Fruit fly (Drosophila melanogaster) whole organism, embryonic: Measurements from ENCODE around the gene CG4270.

Source experiments
- BtbVII ChIP-seq: fragments of 200-800 bp; sonication (Bioruptor generic); optimal IDR thresholded peaks from 3 replicates; lab custom pipeline; 2017; ENCODE audit warnings: missing biosample characterization, mild to moderate bottlenecking, missing genetic modification characterization
- CG10267 ChIP-seq: fragments of 200-800 bp; sonication (Bioruptor generic); optimal IDR thresholded peaks from 2 replicates; lab custom pipeline; 2018; ENCODE audit warnings: missing biosample characterization, mild to moderate bottlenecking, missing genetic modification characterization, moderate library complexity
- CG10654 ChIP-seq: fragments of 200-800 bp; sonication (Bioruptor generic); optimal IDR thresholded peaks from 2 replicates; lab custom pipeline; 2016; ENCODE audit warnings: missing biosample characterization, missing genetic modification characterization
- CG11247 ChIP-seq: fragments of 200-800 bp; sonication (Bioruptor generic); IDR thresholded peaks from 2 replicates; pipeline ENCODE4 v1.3.6; 2022; ENCODE audit warnings: missing biosample characterization, missing genetic modification characterization
- CG11456 ChIP-seq: fragments of 200-800 bp; sonication (Bioruptor generic); IDR thresholded peaks from 3 replicates; pipeline ENCODE4 v1.3.6; 2022; ENCODE audit warnings: missing biosample characterization, missing genetic modification characterization
- CG12659 ChIP-seq: fragments of 200-800 bp; sonication (Bioruptor generic); optimal IDR thresholded peaks from 3 replicates; lab custom pipeline; 2017; ENCODE audit warnings: mild to moderate bottlenecking, missing biosample characterization, missing genetic modification reagents, missing genetic modification characterization
- CG13296 ChIP-seq: fragments of 200-800 bp; sonication (Bioruptor generic); optimal IDR thresholded peaks from 3 replicates; lab custom pipeline; 2018; ENCODE audit warnings: missing biosample characterization, mild to moderate bottlenecking, missing genetic modification characterization
- CG13424 ChIP-seq: fragments of 200-800 bp; sonication (Bioruptor generic); optimal IDR thresholded peaks from 2 replicates; lab custom pipeline; 2019; ENCODE audit warnings: missing biosample characterization, mild to moderate bottlenecking, missing genetic modification characterization, moderate library complexity
- CG15514 ChIP-seq: fragments of 200-800 bp; sonication (Bioruptor generic); optimal IDR thresholded peaks from 3 replicates; lab custom pipeline; 2017; ENCODE audit warnings: missing biosample characterization, missing genetic modification characterization, mild to moderate bottlenecking, moderate library complexity, missing genetic modification reagents
- CG17328 ChIP-seq: fragments of 200-800 bp; sonication (Bioruptor generic); IDR thresholded peaks from 2 replicates; pipeline ENCODE4 v1.3.6; 2022; ENCODE audit warnings: missing biosample characterization, missing genetic modification characterization
- CG17359 ChIP-seq: fragments of 200-800 bp; sonication (Bioruptor generic); optimal IDR thresholded peaks from 3 replicates; lab custom pipeline; 2018; ENCODE audit warnings: missing biosample characterization, mild to moderate bottlenecking, missing genetic modification characterization, moderate library complexity
- CG17612 ChIP-seq: fragments of 200-800 bp; sonication (Bioruptor generic); IDR thresholded peaks from 2 replicates; pipeline ENCODE4 v1.3.6; 2022; ENCODE audit warnings: missing biosample characterization, missing genetic modification characterization
- CG1832 ChIP-seq: fragments of 200-800 bp; sonication (Bioruptor generic); optimal IDR thresholded peaks from 2 replicates; lab custom pipeline; 2017; ENCODE audit warnings: missing biosample characterization, mild to moderate bottlenecking, missing genetic modification characterization, inconsistent platforms
- CG2116 ChIP-seq: fragments of 200-800 bp; sonication (Bioruptor generic); optimal IDR thresholded peaks from 3 replicates; lab custom pipeline; 2018; ENCODE audit warnings: missing biosample characterization, mild to moderate bottlenecking, missing genetic modification characterization
- CG2712 ChIP-seq: fragments of 200-800 bp; optimal IDR thresholded peaks from 3 replicates; lab custom pipeline; 2019; ENCODE audit warnings: missing biosample characterization, mild to moderate bottlenecking, missing genetic modification characterization, moderate library complexity
- CG32772 ChIP-seq: fragments of 200-800 bp; sonication (Bioruptor generic); IDR thresholded peaks from 2 replicates; pipeline ENCODE4 v1.3.6; 2022; ENCODE audit warnings: missing biosample characterization, missing genetic modification characterization
- CG33557 ChIP-seq: fragments of 200-800 bp; sonication (Bioruptor generic); optimal IDR thresholded peaks from 2 replicates; lab custom pipeline; 2019; ENCODE audit warnings: missing biosample characterization, mild to moderate bottlenecking, missing genetic modification characterization, moderate library complexity
- CG34422 ChIP-seq: fragments of 200-800 bp; sonication (Bioruptor generic); IDR thresholded peaks from 3 replicates; pipeline ENCODE4 v1.3.6; 2022; ENCODE audit warnings: missing biosample characterization, missing genetic modification characterization
- CG3726 ChIP-seq: fragments of 200-800 bp; sonication (Bioruptor generic); IDR thresholded peaks from 3 replicates; pipeline ENCODE4, ENCODE4 v1.3.6; 2022; ENCODE audit warnings: missing biosample characterization, missing genetic modification characterization
- CG3838 ChIP-seq: fragments of 200-800 bp; sonication (Bioruptor generic); optimal IDR thresholded peaks from 3 replicates; lab custom pipeline; 2016; ENCODE audit warnings: missing biosample characterization, missing genetic modification characterization
- CG7271 ChIP-seq: fragments of 200-800 bp; sonication (Bioruptor generic); optimal IDR thresholded peaks from 2 replicates; lab custom pipeline; 2018; ENCODE audit warnings: missing biosample characterization, mild to moderate bottlenecking, missing genetic modification characterization, moderate library complexity
- CG7928 ChIP-seq: fragments of 200-800 bp; sonication (Bioruptor generic); optimal IDR thresholded peaks from 2 replicates; lab custom pipeline; 2017; ENCODE audit warnings: missing biosample characterization, mild to moderate bottlenecking, missing genetic modification characterization
- CG8478 ChIP-seq: fragments of >200 bp; optimal IDR thresholded peaks from 2 replicates; lab custom pipeline; 2018
- CG8944 ChIP-seq: fragments of 200-800 bp; sonication (Bioruptor generic); optimal IDR thresholded peaks from 3 replicates; lab custom pipeline; 2016; ENCODE audit warnings: missing biosample characterization, missing genetic modification characterization
- CkIIα-i1 ChIP-seq: fragments of 200-800 bp; sonication (Bioruptor generic); IDR thresholded peaks from 2 replicates; pipeline ENCODE4 v1.3.6; 2022; ENCODE audit warnings: missing biosample characterization, missing genetic modification characterization
- Dbx ChIP-seq: fragments of 200-800 bp; sonication (Bioruptor generic); IDR thresholded peaks from 3 replicates; pipeline ENCODE4 v1.3.6; 2022; ENCODE audit warnings: missing biosample characterization, missing genetic modification characterization
- E2f1 ChIP-seq: fragments of 200-800 bp; sonication (Bioruptor generic); IDR thresholded peaks from 2 replicates; pipeline ENCODE4 v1.3.6; 2022; ENCODE audit warnings: missing biosample characterization, missing genetic modification characterization
- H2.0 ChIP-seq: fragments of 200-800 bp; sonication (Bioruptor generic); IDR thresholded peaks from 2 replicates; pipeline ENCODE4 v1.3.6; 2022; ENCODE audit warnings: missing biosample characterization, missing genetic modification characterization
- HLH3B ChIP-seq: fragments of 200-800 bp; sonication (Bioruptor generic); IDR thresholded peaks from 2 replicates; pipeline ENCODE4 v1.3.6; 2022; ENCODE audit warnings: missing biosample characterization, missing genetic modification characterization
- HmgZ ChIP-seq: fragments of 200-800 bp; sonication (Bioruptor generic); optimal IDR thresholded peaks from 2 replicates; lab custom pipeline; 2018; ENCODE audit warnings: missing biosample characterization, mild to moderate bottlenecking, missing genetic modification characterization
- Hsf ChIP-seq: fragments of 200-800 bp; sonication (Bioruptor generic); optimal IDR thresholded peaks from 3 replicates; lab custom pipeline; 2016; ENCODE audit warnings: missing biosample characterization, missing genetic modification characterization
- MESR4 ChIP-seq: fragments of 200-800 bp; sonication (Bioruptor generic); optimal IDR thresholded peaks from 2 replicates; lab custom pipeline; 2018; ENCODE audit warnings: missing biosample characterization, mild to moderate bottlenecking, missing genetic modification characterization, moderate library complexity
- Mes4 ChIP-seq: fragments of 200-800 bp; sonication (Bioruptor generic); optimal IDR thresholded peaks from 2 replicates; lab custom pipeline; 2016; ENCODE audit warnings: missing biosample characterization, missing genetic modification characterization
- Myb ChIP-seq: fragments of 200-800 bp; sonication (Bioruptor generic); optimal IDR thresholded peaks from 2 replicates; lab custom pipeline; 2016; ENCODE audit warnings: missing biosample characterization, missing genetic modification characterization
- Pdp1 ChIP-seq, 2 experiments: fragments of 200-800 bp; sonication (Bioruptor generic); optimal IDR thresholded peaks; 3 replicates each; lab custom pipeline; 2016; ENCODE audit warnings: missing biosample characterization in 2 of 2, missing genetic modification characterization in 2 of 2, mild to moderate bottlenecking in 1 of 2, moderate library complexity in 1 of 2
- Scr ChIP-seq: fragments of 200-800 bp; sonication (Bioruptor generic); IDR thresholded peaks from 2 replicates; pipeline ENCODE4 v1.3.6; 2022; ENCODE audit warnings: missing biosample characterization, missing genetic modification characterization; ENCODE audit not compliant: partially characterized antibody
- corto ChIP-seq: fragments of 200-800 bp; sonication (Bioruptor generic); optimal IDR thresholded peaks from 2 replicates; lab custom pipeline; 2016; ENCODE audit warnings: missing biosample characterization, mild to moderate bottlenecking, missing genetic modification characterization, moderate library complexity
- dimm ChIP-seq: fragments of 200-800 bp; sonication (Bioruptor generic); IDR thresholded peaks from 2 replicates; pipeline ENCODE4 v1.3.6; 2022; ENCODE audit warnings: missing biosample characterization, missing genetic modification characterization
- dm ChIP-seq: fragments of 200-800 bp; sonication (Bioruptor generic); optimal IDR thresholded peaks from 3 replicates; lab custom pipeline; 2016; ENCODE audit warnings: missing biosample characterization, missing genetic modification characterization
- gsb ChIP-seq: fragments of 200-800 bp; sonication (Bioruptor generic); IDR thresholded peaks from 2 replicates; pipeline ENCODE4 v1.3.6; 2022; ENCODE audit warnings: missing biosample characterization, missing genetic modification characterization
- kah ChIP-seq: fragments of 200-800 bp; sonication (Bioruptor generic); optimal IDR thresholded peaks from 2 replicates; lab custom pipeline; 2018; ENCODE audit warnings: missing biosample characterization, mild to moderate bottlenecking, missing genetic modification characterization
- klu ChIP-seq: fragments of 200-800 bp; sonication (Bioruptor generic); IDR thresholded peaks from 2 replicates; pipeline ENCODE4 v1.3.6; 2022; ENCODE audit warnings: missing biosample characterization, missing genetic modification characterization
- lola ChIP-seq, 3 experiments: fragments of >200 bp in 2 of 3; fragments of 200-800 bp in 1 of 3; sonication (Bioruptor generic) in 1 of 3; optimal IDR thresholded peaks; 2 replicates each; lab custom pipeline; 2017 to 2019; ENCODE audit warnings: missing biosample characterization in 3 of 3, missing genetic modification characterization in 3 of 3, mild to moderate bottlenecking in 1 of 3, moderate library complexity in 1 of 3
- lov ChIP-seq, 2 experiments: fragments of 200-800 bp in 1 of 2; fragments of >200 bp in 1 of 2; sonication (Bioruptor generic) in 1 of 2; IDR thresholded peaks in 1 of 2; optimal IDR thresholded peaks in 1 of 2; 2 replicates in 1 of 2; 3 replicates in 1 of 2; pipeline versions ENCODE4 v1.3.6 to Lab custom; 2017 to 2022; ENCODE audit warnings: missing biosample characterization in 1 of 2, missing genetic modification characterization in 1 of 2
- nerfin-1 ChIP-seq: fragments of 200-800 bp; sonication (Bioruptor generic); optimal IDR thresholded peaks from 3 replicates; lab custom pipeline; 2019; ENCODE audit warnings: missing biosample characterization, mild to moderate bottlenecking, missing genetic modification characterization, moderate library complexity
- ranshi ChIP-seq: fragments of 200-800 bp; sonication (Bioruptor generic); IDR thresholded peaks from 2 replicates; pipeline ENCODE4 v1.3.6; 2022; ENCODE audit warnings: missing biosample characterization, missing genetic modification characterization
- scrt ChIP-seq: fragments of 200-800 bp; sonication (Bioruptor generic); optimal IDR thresholded peaks from 2 replicates; lab custom pipeline; 2018; ENCODE audit warnings: missing biosample characterization, mild to moderate bottlenecking, missing genetic modification characterization, moderate library complexity
- wdn ChIP-seq: fragments of 200-800 bp; sonication (Bioruptor generic); IDR thresholded peaks from 2 replicates; pipeline ENCODE4 v1.3.6; 2022; ENCODE audit warnings: missing biosample characterization, missing genetic modification characterization
- wek ChIP-seq: fragments of 200-800 bp; sonication (Bioruptor generic); optimal IDR thresholded peaks from 3 replicates; lab custom pipeline; 2018; ENCODE audit warnings: missing biosample characterization, mild to moderate bottlenecking, missing genetic modification characterization, moderate library complexity
- wor ChIP-seq: fragments of 200-800 bp; sonication (Bioruptor generic); IDR thresholded peaks from 2 replicates; pipeline ENCODE4 v1.3.6; 2022; ENCODE audit warnings: missing biosample characterization, missing genetic modification characterization

Gene CG4270

dm6 chr2L:2221649-2222150 lies 41.5 kb upstream of the CG4270 start:
- TF ChIP-seq CG3838 (GFP tag; lab: Kevin White, UChicago) (peak; percentile 83), CG33557 (peak; percentile 90), Myb (GFP tag; lab: Kevin White, UChicago) (peak; percentile 83), Mes4 (GFP tag; lab: Kevin White, UChicago) (peak; percentile 88), wdn (GFP tag; lab: Robert Waterston, UW) (peak; percentile 96), ranshi (GFP tag; lab: Robert Waterston, UW) (peak; percentile 97), Pdp1 (GFP tag; optimal IDR thresholded peaks at IDR 0.05; lab: Kevin White, UChicago) (peak; percentile 94 to 96), nerfin-1 (tag; lab: Kevin White, UChicago) (peak; percentile 88), MESR4 (peak; percentile 68), CG1832 (no peak), wor (GFP tag; lab: Robert Waterston, UW) (peak; percentile 92), scrt (peak; percentile 89), CG12659 (GFP tag; lab: Kevin White, UChicago) (peak; percentile 98), CG11456 (GFP tag; lab: Robert Waterston, UW) (peak; percentile 99), lola (GFP tag; optimal IDR thresholded peaks at IDR 0.05; lab: Kevin White, UChicago) (peak in 1 of 3 experiments; percentile 85), CG13424 (tag; lab: Kevin White, UChicago) (peak; percentile 97), kah (GFP tag; lab: Kevin White, UChicago) (peak; percentile 86), BtbVII (peak; percentile 94), Scr (GFP tag; lab: Robert Waterston, UW) (no peak), klu (GFP tag; lab: Robert Waterston, UW) (peak; percentile 95), H2.0 (GFP tag; lab: Robert Waterston, UW) (peak; percentile 98), CG34422 (GFP tag; lab: Robert Waterston, UW) (peak; percentile 99), CG8478 (lab: Kevin White, UChicago) (no peak), dimm (GFP tag; lab: Robert Waterston, UW) (peak; percentile 94), gsb (GFP tag; lab: Robert Waterston, UW) (peak; percentile 97), CG15514 (GFP tag; lab: Kevin White, UChicago) (peak; percentile 90), CG13296 (GFP tag; lab: Kevin White, UChicago) (peak; percentile 97), HmgZ (tag; lab: Kevin White, UChicago) (peak; percentile 98), wek (GFP tag; lab: Kevin White, UChicago) (peak; percentile 84), E2f1 (GFP tag; lab: Robert Waterston, UW) (peak; percentile 96), CG8944 (GFP tag; lab: Kevin White, UChicago) (peak; percentile 94), CG10654 (GFP tag; lab: Kevin White, UChicago) (peak; percentile 91), CG7928 (GFP tag; lab: Kevin White, UChicago) (peak; percentile 75), CG3726 (peak; percentile 94), Dbx (peak; percentile 98), CG10267 (tag; lab: Kevin White, UChicago) (peak; percentile 91), lov (optimal IDR thresholded peaks at IDR 0.05; lab: Kevin White, UChicago) (no peak), lov (GFP tag; IDR thresholded peaks at IDR 0.05; lab: Robert Waterston, UW) (peak; percentile 97), corto (GFP tag; lab: Kevin White, UChicago) (peak; percentile 95), CG11247 (GFP tag; lab: Robert Waterston, UW) (peak; percentile 99), CG17359 (tag; lab: Kevin White, UChicago) (peak; percentile 96), HLH3B (GFP tag; lab: Robert Waterston, UW) (peak; percentile 98), CG2116 (GFP tag; lab: Kevin White, UChicago) (peak; percentile 89), CG7271 (tag; lab: Kevin White, UChicago) (peak; percentile 69), Hsf (peak; percentile 99), dm (GFP tag; lab: Kevin White, UChicago) (peak; percentile 86), CkIIα-i1 (peak; percentile 90), CG2712 (tag; lab: Kevin White, UChicago) (peak; percentile 96), CG32772 (peak; percentile 95), CG17328 (GFP tag; lab: Robert Waterston, UW) (peak; percentile 98), CG17612 (GFP tag; lab: Robert Waterston, UW) (peak; percentile 93)
